Worm (Caenorhabditis elegans) whole organism, L2 larva: ENCODE results near the gene gob-1.

Source experiments
- elt-1 ChIP-seq: fragments of 150-350 bp; optimal IDR thresholded peaks from 2 replicates; lab custom pipeline; 2014; ENCODE audit warnings: missing biosample characterization, missing genetic modification characterization
- sma-9 ChIP-seq, 2 experiments: fragments of 150-350 bp in 1 of 2; sonication (generic microtip) in 1 of 2; optimal IDR thresholded peaks; 2 replicates each; lab custom pipeline; 2014 to 2016; ENCODE audit warnings: missing genetic modification characterization in 2 of 2, mild to moderate bottlenecking in 1 of 2, missing biosample characterization in 1 of 2, missing compliant biosample characterization in 1 of 2, missing genetic modification reagents in 1 of 2, moderate library complexity in 1 of 2

gob-1 gene

ce11 chrX:15546943-15547342 is 53.5 kb downstream of the gob-1 start:
- TF ChIP-seq sma-9 (GFP tag; optimal IDR thresholded peaks at IDR 0.05; lab: Kevin White, UChicago) (peak; percentile 16), sma-9 (tag; optimal IDR thresholded peaks at IDR 0.05; lab: Kevin White, UChicago) (no peak), elt-1 (tag; lab: Kevin White, UChicago) (no peak)
